Worm (Caenorhabditis elegans): Measurements from ENCODE around the gene nekl-4.
A peak's percentile ranks its signal among the peaks of the same experiment; 100 is the strongest.

The nekl-4 gene

ce11 chrIII:5563680-5564079 is 46.4 kb upstream of the nekl-4 start (continued):
- TF ChIP-seq C04F5.9 (tag; optimal IDR thresholded peaks at IDR 0.05) (no peak), nhr-90 (tag; optimal IDR thresholded peaks at IDR 0.05; ENCODE audit: poor library complexity) (no peak), lin-13 (GFP tag; optimal IDR thresholded peaks at IDR 0.05) (no peak), rnt-1 (tag; optimal IDR thresholded peaks at IDR 0.05) (peak; percentile 54)

DNA sequence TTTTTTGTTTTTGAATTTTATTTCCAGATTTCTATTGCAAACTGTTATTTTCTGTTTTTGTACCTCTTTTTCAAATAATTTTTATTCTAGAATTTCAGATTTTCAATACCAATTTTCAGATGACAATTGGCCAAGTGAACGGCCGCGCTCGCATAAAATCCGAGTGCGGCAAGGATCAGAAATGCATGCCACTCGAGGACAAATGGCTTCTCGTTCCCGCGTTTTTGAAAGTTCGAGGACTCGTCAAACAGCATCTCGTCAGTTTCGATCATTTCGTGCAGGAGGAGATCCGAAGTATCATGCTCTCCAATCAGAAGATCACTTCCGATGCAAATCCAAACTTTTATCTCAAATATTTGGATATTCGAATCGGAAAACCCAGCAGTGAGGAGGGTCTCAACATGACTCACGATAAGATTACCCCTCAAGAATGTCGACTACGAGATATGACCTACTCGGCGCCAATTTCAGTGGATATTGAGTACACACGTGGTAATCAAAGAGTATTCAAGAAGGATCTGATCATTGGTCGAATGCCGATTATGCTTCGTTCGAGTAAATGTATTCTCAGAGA is 40.0 kb upstream of the nekl-4 start, which contains the start of gene rpc-2:
Gene rpc-2, plus strand, starts transcription at position 120 of the 574 bp plus-strand sequence.
- peak; percentile 1 for TF ChIP-seq nhr-85 (tag)
- TF ChIP-seq lin-15B (tag; optimal IDR thresholded peaks at IDR 0.05) = no peak

ce11 chrIII:5554884-5555500 is 37.7 kb upstream of the nekl-4 start, which contains the start of the genes nmad-1 and hach-1:
nmad-1 (minus strand) TSS chrIII:5554934.
hach-1 (plus strand) TSS chrIII:5555450.
- TF ChIP-seq sptf-1 (tag; optimal IDR thresholded peaks at IDR 0.05) (no peak), mdl-1 (tag; optimal IDR thresholded peaks at IDR 0.05) (peak in 1 of 2 experiments; percentile 43), fkh-8 (tag; optimal IDR thresholded peaks at IDR 0.05) (peak; percentile 23), ztf-4 (tag; optimal IDR thresholded peaks at IDR 0.05) (peak; percentile 63), nhr-90 (tag; optimal IDR thresholded peaks at IDR 0.05; ENCODE audit: poor library complexity) (peak; percentile 78), pag-3 (tag; optimal IDR thresholded peaks at IDR 0.05; ENCODE audit: borderline replicate concordance, insufficient read depth) (no peak), nhr-12 (tag; optimal IDR thresholded peaks at IDR 0.05) (no peak), elt-2 (tag; optimal IDR thresholded peaks at IDR 0.05) (peak; percentile 64), blmp-1 (tag; optimal IDR thresholded peaks at IDR 0.05) (peak; percentile 43), ama-1 (optimal IDR thresholded peaks at IDR 0.05) (no peak), fkh-4 (tag; optimal IDR thresholded peaks at IDR 0.05; ENCODE audit: borderline replicate concordance) (peak; percentile 17), lin-35 (GFP tag; optimal IDR thresholded peaks at IDR 0.05) (peak; percentile 44 to 64), zag-1 (tag; optimal IDR thresholded peaks at IDR 0.05) (no peak), efl-1 (optimal IDR thresholded peaks at IDR 0.05) (peak; percentile 56 to 74), efl-1 (GFP tag; optimal IDR thresholded peaks at IDR 0.05 in 1 of 2) (peak; percentile 46 to 97), C04F5.9 (tag; optimal IDR thresholded peaks at IDR 0.05) (peak; percentile 27), ets-5 (GFP tag; IDR thresholded peaks at IDR 0.05) (no peak), nhr-11 (tag; optimal IDR thresholded peaks at IDR 0.05) (no peak), swsn-7 (tag; optimal IDR thresholded peaks at IDR 0.05) (peak; percentile 84), unc-30 (tag; optimal IDR thresholded peaks at IDR 0.05) (no peak), aha-1 (tag; optimal IDR thresholded peaks at IDR 0.05) (no peak), snpc-4 (tag; optimal IDR thresholded peaks at IDR 0.05) (peak; percentile 75), F16B12.6 (tag; optimal IDR thresholded peaks at IDR 0.05) (peak; percentile 24), nhr-71 (tag; optimal IDR thresholded peaks at IDR 0.05) (peak; percentile 87), snu-23 (GFP tag; optimal IDR thresholded peaks at IDR 0.05) (peak; percentile 89), tbx-2 (tag; optimal IDR thresholded peaks at IDR 0.05) (peak; percentile 72), lir-3 (tag; optimal IDR thresholded peaks at IDR 0.05; ENCODE audit: poor library complexity) (peak; percentile 67), nhr-47 (tag; optimal IDR thresholded peaks at IDR 0.05) (peak; percentile 80), Y116A8C.19 (tag; optimal IDR thresholded peaks at IDR 0.05; ENCODE audit: borderline replicate concordance) (no peak), unc-62 (GFP tag; optimal IDR thresholded peaks at IDR 0.05) (no peak), fkh-10 (GFP tag; optimal IDR thresholded peaks at IDR 0.05) (no peak), mab-9 (GFP tag; IDR thresholded peaks at IDR 0.05) (no peak), ceh-63 (GFP tag; optimal IDR thresholded peaks at IDR 0.05) (no peak), C34B4.2 (tag; optimal IDR thresholded peaks at IDR 0.05) (no peak), ceh-90 (tag; optimal IDR thresholded peaks at IDR 0.05) (no peak), nhr-76 (tag; optimal IDR thresholded peaks at IDR 0.05) (no peak), dsc-1 (tag; optimal IDR thresholded peaks at IDR 0.05) (peak; percentile 90), mef-2 (tag; optimal IDR thresholded peaks at IDR 0.05) (no peak), ces-1 (GFP tag; optimal IDR thresholded peaks at IDR 0.05) (no peak), nhr-19 (GFP tag; conservative IDR thresholded peaks at IDR 0.05) (peak; percentile 85), fos-1 (tag; optimal IDR thresholded peaks at IDR 0.05) (no peak), ceh-8 (GFP tag; optimal IDR thresholded peaks at IDR 0.05) (peak; percentile 74), xbp-1 (tag; optimal IDR thresholded peaks at IDR 0.05) (peak; percentile 82), pax-3 (tag; optimal IDR thresholded peaks at IDR 0.05) (no peak)

Measured in whole organism, L1 larva.